Worm (Caenorhabditis elegans) whole organism, early embryonic: ENCODE measurements around the gene hsp-110.

Source experiments
- B0310.2 ChIP-seq: sonication (generic microtip); optimal IDR thresholded peaks from 2 replicates; lab custom pipeline; 2016; ENCODE audit warnings: mild to moderate bottlenecking, missing genetic modification characterization, missing compliant biosample characterization
- aly-1 ChIP-seq: sonication (generic microtip); optimal IDR thresholded peaks from 2 replicates; lab custom pipeline; 2016; ENCODE audit warnings: missing genetic modification characterization, missing compliant biosample characterization
- ama-1 ChIP-seq: fragments of 150-350 bp; optimal IDR thresholded peaks from 2 replicates; lab custom pipeline; 2014
- ceh-36 ChIP-seq: sonication (generic microtip); optimal IDR thresholded peaks from 2 replicates; lab custom pipeline; 2016; ENCODE audit warnings: missing genetic modification characterization, inconsistent platforms, missing compliant biosample characterization
- flt-1 ChIP-seq: fragments of 200-800 bp; sonication (Bioruptor generic); IDR thresholded peaks from 2 replicates; pipeline ENCODE4 v1.3.6; 2022; ENCODE audit warnings: missing genetic modification characterization, missing compliant biosample characterization
- pes-1 ChIP-seq: fragments of 200-800 bp; sonication (Bioruptor generic); IDR thresholded peaks from 2 replicates; pipeline ENCODE4 v1.3.6; 2022; ENCODE audit warnings: missing genetic modification reagents, missing genetic modification characterization, missing compliant biosample characterization
- tbx-11 ChIP-seq: fragments of 200-800 bp; sonication (Bioruptor generic); IDR thresholded peaks from 2 replicates; pipeline ENCODE4 v1.3.6; 2022; ENCODE audit warnings: missing genetic modification characterization, missing compliant biosample characterization
- tbx-37 ChIP-seq: fragments of 200-800 bp; sonication (Bioruptor generic); conservative IDR thresholded peaks from 2 replicates; pipeline ENCODE4 v1.3.6; 2022; ENCODE audit warnings: missing genetic modification reagents, missing genetic modification characterization, missing compliant biosample characterization

DNA sequence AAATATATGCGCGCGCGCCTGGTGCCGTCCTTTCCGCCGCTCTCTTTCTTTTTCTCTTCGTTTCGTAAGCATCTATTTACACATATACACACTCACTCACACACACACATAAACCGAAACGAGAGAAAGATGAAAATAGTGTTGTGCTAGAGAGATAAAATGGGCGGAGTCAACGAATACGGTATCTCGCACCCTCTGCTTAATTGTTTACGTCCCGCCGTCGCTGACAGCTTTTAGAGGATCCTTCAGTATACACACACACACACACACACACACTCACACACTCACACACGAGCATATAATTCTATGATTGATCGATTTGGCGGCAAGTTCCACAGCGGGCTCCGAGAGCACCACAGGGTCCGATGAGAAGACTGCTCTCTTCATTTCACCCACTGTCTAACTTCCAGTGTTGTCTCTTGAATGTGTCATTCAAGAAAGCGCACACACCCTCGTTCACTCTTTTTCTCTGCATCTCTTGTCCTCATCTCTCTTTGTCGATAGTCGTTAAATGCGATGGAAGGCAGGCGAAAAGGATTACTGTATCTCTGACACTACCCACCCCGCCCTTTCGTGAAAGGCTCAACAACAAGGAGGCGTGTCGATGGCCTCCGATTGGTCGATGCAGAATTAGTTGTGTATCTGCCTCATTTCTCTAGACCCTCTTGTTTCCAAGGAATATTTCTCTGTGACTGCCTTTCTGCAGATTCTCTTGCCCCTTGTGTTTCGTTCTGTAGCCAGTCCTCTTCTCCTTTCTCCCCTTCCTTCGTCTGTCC lies 29.3 kb downstream of the hsp-110 start:
- no peak for TF ChIP-seq ama-1
- TF ChIP-seq flt-1 (GFP tag; lab: Robert Waterston, UW), result 0 out of 2 replicates have a peak, but pooled peaks have one; percentile 2
- no peak for TF ChIP-seq pes-1 (GFP tag; lab: Robert Waterston, UW)
- no peak for TF ChIP-seq ceh-36 (tag; lab: Kevin White, UChicago)
- TF ChIP-seq tbx-37, result no peak
- TF ChIP-seq tbx-11 (GFP tag; lab: Robert Waterston, UW), result no peak
- no peak for TF ChIP-seq aly-1
- peak; percentile 26 for TF ChIP-seq B0310.2 (tag; lab: Kevin White, UChicago)
